Worm (Caenorhabditis elegans) whole organism, L2 larva: ENCODE data around the gene Y47D7A.17.

ENCODE experiments used
- aly-2 ChIP-seq: fragments of 150-350 bp; optimal IDR thresholded peaks from 2 replicates; lab custom pipeline; 2014; ENCODE audit warnings: missing biosample characterization, missing genetic modification characterization
- elt-3 ChIP-seq: sonication (generic microtip); optimal IDR thresholded peaks from 2 replicates; lab custom pipeline; 2017; ENCODE audit warnings: missing biosample characterization, missing genetic modification characterization
- lin-11 ChIP-seq: fragments of 150-350 bp; sonication (generic microtip); optimal IDR thresholded peaks from 2 replicates; lab custom pipeline; 2014; ENCODE audit warnings: missing biosample characterization, missing genetic modification characterization, inconsistent platforms, mixed read lengths
- mdl-1 ChIP-seq, 2 experiments: fragments of 150-350 bp in 1 of 2; sonication (generic microtip) in 1 of 2; optimal IDR thresholded peaks; 2 replicates each; lab custom pipeline; 2017; ENCODE audit warnings: missing biosample characterization in 2 of 2, missing genetic modification characterization in 2 of 2
- nhr-12 ChIP-seq: fragments of 150-350 bp; optimal IDR thresholded peaks from 2 replicates; lab custom pipeline; 2014; ENCODE audit warnings: missing biosample characterization, missing genetic modification characterization
- nhr-23 ChIP-seq: fragments of 150-350 bp; optimal IDR thresholded peaks from 2 replicates; lab custom pipeline; 2014; ENCODE audit warnings: missing biosample characterization, missing genetic modification reagents, missing genetic modification characterization
- peb-1 ChIP-seq: fragments of 150-350 bp; optimal IDR thresholded peaks from 2 replicates; lab custom pipeline; 2014; ENCODE audit warnings: missing biosample characterization, missing genetic modification characterization
- sma-3 ChIP-seq: sonication (generic microtip); optimal IDR thresholded peaks from 2 replicates; lab custom pipeline; 2016; ENCODE audit warnings: missing genetic modification reagents, missing genetic modification characterization, missing compliant biosample characterization
- snpc-4 ChIP-seq: fragments of 150-350 bp; optimal IDR thresholded peaks from 2 replicates; lab custom pipeline; 2014; ENCODE audit warnings: missing biosample characterization, missing genetic modification characterization

DNA sequence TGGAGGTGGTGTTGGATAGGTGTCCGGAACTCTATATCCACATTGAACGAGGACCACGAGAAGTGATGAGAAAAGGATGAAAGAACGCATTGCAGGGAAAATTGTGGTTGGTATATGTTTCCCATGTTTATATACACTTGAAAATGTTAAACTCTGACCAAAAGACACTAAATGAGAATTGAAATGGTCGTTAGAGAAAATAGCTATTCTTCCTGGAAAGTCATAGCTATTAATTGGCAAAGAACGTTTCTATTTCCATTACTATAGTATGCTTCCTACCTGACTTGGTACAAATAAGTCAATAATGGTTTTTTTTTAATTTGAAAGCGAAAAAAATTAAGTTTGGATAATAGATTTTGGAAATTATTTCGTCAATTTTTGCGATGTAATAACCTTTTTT lies 5.1 kb upstream of the Y47D7A.17 start, which contains the start of gene Y47D7A.18:
- TF ChIP-seq aly-2 (tag; lab: Kevin White, UChicago) (no peak), sma-3 (no peak), mdl-1 (tag; optimal IDR thresholded peaks at IDR 0.05; lab: Kevin White, UChicago) (no peak), snpc-4 (tag; lab: Kevin White, UChicago) (no peak), peb-1 (no peak), nhr-23 (tag; lab: Kevin White, UChicago) (no peak), lin-11 (tag; lab: Kevin White, UChicago) (no peak), nhr-12 (tag; lab: Kevin White, UChicago) (no peak), elt-3 (tag; lab: Kevin White, UChicago) (no peak)
